Fruit fly (Drosophila melanogaster): ENCODE data around the gene Naprt.

Gene Naprt

dm6 chr2L:4226792-4227191 is 28.9 kb upstream of the Naprt start, which contains the start of gene CG3702:
Gene CG3702, minus strand, starts transcription at chr2L:4227097.
- no peak for TF ChIP-seq GATAd (GFP tag; optimal IDR thresholded peaks at IDR 0.05)
- no peak for TF ChIP-seq Hr78 (GFP tag; optimal IDR thresholded peaks at IDR 0.05)
- TF ChIP-seq CG9705 (GFP tag; optimal IDR thresholded peaks at IDR 0.05) = no peak
- no peak for TF ChIP-seq h (GFP tag; optimal IDR thresholded peaks at IDR 0.05)
- TF ChIP-seq woc (GFP tag; optimal IDR thresholded peaks at IDR 0.05) = peak; percentile 29
- TF ChIP-seq Mio (GFP tag; optimal IDR thresholded peaks at IDR 0.05) = no peak

dm6 chr2L:4224158-4224799 is 26.4 kb upstream of the Naprt start:
- TF ChIP-seq Vsx2 (GFP tag; optimal IDR thresholded peaks at IDR 0.05; ENCODE audit: partially characterized antibody) = no peak
- no peak for TF ChIP-seq psq (GFP tag; optimal IDR thresholded peaks at IDR 0.05)
- no peak for TF ChIP-seq CG32264 (GFP tag; optimal IDR thresholded peaks at IDR 0.05)
- TF ChIP-seq ey (GFP tag; optimal IDR thresholded peaks at IDR 0.05) = peak; percentile 43
- no peak for TF ChIP-seq dl (GFP tag; optimal IDR thresholded peaks at IDR 0.05; ENCODE audit: insufficient read depth in 1 of 2, partially characterized antibody in 2 of 2)
- TF ChIP-seq Hnf4 (GFP tag; optimal IDR thresholded peaks at IDR 0.05) = peak; percentile 84
- no peak for TF ChIP-seq pan (optimal IDR thresholded peaks at IDR 0.05)
- no peak for TF ChIP-seq Dfd (GFP tag; optimal IDR thresholded peaks at IDR 0.05)
- no peak for TF ChIP-seq dmrt93B (GFP tag; optimal IDR thresholded peaks at IDR 0.05)
- peak; percentile 34 for TF ChIP-seq OdsH (GFP tag; optimal IDR thresholded peaks at IDR 0.05)
- no peak for TF ChIP-seq CG9705 (GFP tag; optimal IDR thresholded peaks at IDR 0.05)
- no peak for TF ChIP-seq brk (GFP tag; optimal IDR thresholded peaks at IDR 0.05)
- no peak for TF ChIP-seq Abd-B (GFP tag; optimal IDR thresholded peaks at IDR 0.05)
- TF ChIP-seq sage (GFP tag; optimal IDR thresholded peaks at IDR 0.05) = peak; percentile 24
- TF ChIP-seq GATAd (GFP tag; optimal IDR thresholded peaks at IDR 0.05) = no peak
- no peak for TF ChIP-seq lola (GFP tag; optimal IDR thresholded peaks at IDR 0.05)
- peak; percentile 32 for TF ChIP-seq Hr83 (GFP tag; optimal IDR thresholded peaks at IDR 0.05; ENCODE audit: poor library complexity, severe bottlenecking)
- TF ChIP-seq woc (GFP tag; optimal IDR thresholded peaks at IDR 0.05) = peak; percentile 47
- peak; percentile 60 for TF ChIP-seq fru (GFP tag; optimal IDR thresholded peaks at IDR 0.05)
- TF ChIP-seq Dif (GFP tag; optimal IDR thresholded peaks at IDR 0.05; ENCODE audit: partially characterized antibody) = no peak
- TF ChIP-seq Mio (GFP tag; optimal IDR thresholded peaks at IDR 0.05) = no peak
- peak; percentile 46 for TF ChIP-seq rgr (GFP tag; optimal IDR thresholded peaks at IDR 0.05)
- no peak for TF ChIP-seq Rel (GFP tag; optimal IDR thresholded peaks at IDR 0.05)
- TF ChIP-seq Rel (tag; optimal IDR thresholded peaks at IDR 0.05) = no peak
- no peak for TF ChIP-seq tai (GFP tag; optimal IDR thresholded peaks at IDR 0.05)
- peak; percentile 29 for TF ChIP-seq Myc (optimal IDR thresholded peaks at IDR 0.05)
- peak; percentile 25 for TF ChIP-seq sv (GFP tag; optimal IDR thresholded peaks at IDR 0.05)
- TF ChIP-seq br (GFP tag; optimal IDR thresholded peaks at IDR 0.05) = peak; percentile 32
- TF ChIP-seq CrebA (GFP tag; optimal IDR thresholded peaks at IDR 0.05; ENCODE audit: borderline replicate concordance) = no peak
- TF ChIP-seq HLH106 (tag; optimal IDR thresholded peaks at IDR 0.05) = peak; percentile 31
- no peak for TF ChIP-seq N (GFP tag; optimal IDR thresholded peaks at IDR 0.05)
- TF ChIP-seq h (GFP tag; optimal IDR thresholded peaks at IDR 0.05) = peak; percentile 30
- no peak for TF ChIP-seq usp (GFP tag; optimal IDR thresholded peaks at IDR 0.05)
- peak; percentile 49 for TF ChIP-seq Jra (GFP tag; optimal IDR thresholded peaks at IDR 0.05)
- TF ChIP-seq Sp1 (GFP tag; optimal IDR thresholded peaks at IDR 0.05) = peak; percentile 26
- TF ChIP-seq jim (GFP tag; optimal IDR thresholded peaks at IDR 0.05) = no peak
- TF ChIP-seq dsf (GFP tag; optimal IDR thresholded peaks at IDR 0.05; ENCODE audit: borderline replicate concordance) = no peak
- TF ChIP-seq Hr78 (GFP tag; optimal IDR thresholded peaks at IDR 0.05) = no peak
- peak in 1 of 2 experiments; percentile 39 for TF ChIP-seq foxo (GFP tag; optimal IDR thresholded peaks at IDR 0.05)

dm6 chr2L:4222921-4223279 is 25.0 kb upstream of the Naprt start:
- TF ChIP-seq usp (GFP tag; optimal IDR thresholded peaks at IDR 0.05) (no peak), sage (GFP tag; optimal IDR thresholded peaks at IDR 0.05) (peak; percentile 75), ey (GFP tag; optimal IDR thresholded peaks at IDR 0.05) (peak; percentile 75), jim (GFP tag; optimal IDR thresholded peaks at IDR 0.05) (no peak), CG9705 (GFP tag; optimal IDR thresholded peaks at IDR 0.05) (peak; percentile 69), HLH106 (tag; optimal IDR thresholded peaks at IDR 0.05) (peak; percentile 89), brk (GFP tag; optimal IDR thresholded peaks at IDR 0.05) (no peak), CrebA (GFP tag; optimal IDR thresholded peaks at IDR 0.05; ENCODE audit: borderline replicate concordance) (no peak), h (GFP tag; optimal IDR thresholded peaks at IDR 0.05) (peak; percentile 88), psq (GFP tag; optimal IDR thresholded peaks at IDR 0.05) (peak; percentile 86), Vsx2 (GFP tag; optimal IDR thresholded peaks at IDR 0.05; ENCODE audit: partially characterized antibody) (no peak), Dif (GFP tag; optimal IDR thresholded peaks at IDR 0.05; ENCODE audit: partially characterized antibody) (no peak), CG32264 (GFP tag; optimal IDR thresholded peaks at IDR 0.05) (peak; percentile 46), br (GFP tag; optimal IDR thresholded peaks at IDR 0.05) (peak; percentile 64), Abd-B (GFP tag; optimal IDR thresholded peaks at IDR 0.05) (no peak), fru (GFP tag; optimal IDR thresholded peaks at IDR 0.05) (peak; percentile 80), Rel (GFP tag; optimal IDR thresholded peaks at IDR 0.05) (peak; percentile 85), Rel (tag; optimal IDR thresholded peaks at IDR 0.05) (peak; percentile 22), sv (GFP tag; optimal IDR thresholded peaks at IDR 0.05) (no peak), Sp1 (GFP tag; optimal IDR thresholded peaks at IDR 0.05) (peak; percentile 89), Mio (GFP tag; optimal IDR thresholded peaks at IDR 0.05) (no peak), Hnf4 (GFP tag; optimal IDR thresholded peaks at IDR 0.05) (peak; percentile 63), OdsH (GFP tag; optimal IDR thresholded peaks at IDR 0.05) (peak; percentile 87), dl (GFP tag; optimal IDR thresholded peaks at IDR 0.05; ENCODE audit: insufficient read depth in 1 of 2, partially characterized antibody in 2 of 2) (no peak), dmrt93B (GFP tag; optimal IDR thresholded peaks at IDR 0.05) (peak; percentile 69), Dfd (GFP tag; optimal IDR thresholded peaks at IDR 0.05) (no peak), GATAd (GFP tag; optimal IDR thresholded peaks at IDR 0.05) (no peak), lola (GFP tag; optimal IDR thresholded peaks at IDR 0.05) (no peak), tai (GFP tag; optimal IDR thresholded peaks at IDR 0.05) (no peak), foxo (GFP tag; optimal IDR thresholded peaks at IDR 0.05) (peak in 1 of 2 experiments; percentile 91), dsf (GFP tag; optimal IDR thresholded peaks at IDR 0.05; ENCODE audit: borderline replicate concordance) (no peak), N (GFP tag; optimal IDR thresholded peaks at IDR 0.05) (no peak), rgr (GFP tag; optimal IDR thresholded peaks at IDR 0.05) (peak; percentile 89), woc (GFP tag; optimal IDR thresholded peaks at IDR 0.05) (peak; percentile 39), Myc (optimal IDR thresholded peaks at IDR 0.05) (no peak), Jra (GFP tag; optimal IDR thresholded peaks at IDR 0.05) (peak; percentile 13)

Measured in whole organism, wandering third instar larva.